Worm (Caenorhabditis elegans) whole organism, L4 larva: ENCODE data around the gene daf-5.

Source experiments
- F10B5.3 ChIP-seq: sonication (generic microtip); optimal IDR thresholded peaks from 2 replicates; lab custom pipeline; 2016; ENCODE audit warnings: mild to moderate bottlenecking, missing genetic modification characterization, missing compliant biosample characterization
- F26F4.8 ChIP-seq: fragments of 200-800 bp; sonication (Bioruptor generic); conservative IDR thresholded peaks from 2 replicates; pipeline ENCODE4 v1.3.6; 2022; ENCODE audit warnings: missing genetic modification characterization, missing compliant biosample characterization
- F49E8.2 ChIP-seq: sonication (generic microtip); optimal IDR thresholded peaks from 2 replicates; lab custom pipeline; 2016; ENCODE audit warnings: missing compliant biosample characterization, mild to moderate bottlenecking, missing genetic modification characterization, borderline replicate concordance
- R02D3.7 ChIP-seq: fragments of 150-350 bp; sonication (generic microtip); optimal IDR thresholded peaks from 3 replicates; lab custom pipeline; 2014; ENCODE audit warnings: missing biosample characterization, missing genetic modification characterization
- T20F7.1 ChIP-seq: fragments of 200-800 bp; sonication (Bioruptor generic); optimal IDR thresholded peaks from 2 replicates; lab custom pipeline; 2018; ENCODE audit warnings: mild to moderate bottlenecking, missing genetic modification characterization, missing compliant biosample characterization
- Y105C5A.15 ChIP-seq: fragments of 200-800 bp; sonication (Bioruptor generic); IDR thresholded peaks from 2 replicates; pipeline ENCODE4 v1.3.6; 2022; ENCODE audit warnings: missing genetic modification characterization, missing compliant biosample characterization
- Y5F2A.4 ChIP-seq: fragments of 200-800 bp; sonication (Bioruptor generic); optimal IDR thresholded peaks from 2 replicates; lab custom pipeline; 2018; ENCODE audit warnings: mild to moderate bottlenecking, missing genetic modification characterization, missing compliant biosample characterization
- ZK337.2 ChIP-seq: fragments of 200-800 bp; sonication (Bioruptor generic); IDR thresholded peaks from 2 replicates; pipeline ENCODE4 v1.3.6; 2022; ENCODE audit warnings: missing genetic modification reagents, missing genetic modification characterization, missing compliant biosample characterization
- ZK546.5 ChIP-seq, 2 experiments: sonication (generic microtip); optimal IDR thresholded peaks; 2 replicates each; lab custom pipeline; 2017; ENCODE audit warnings: missing biosample characterization in 2 of 2, missing genetic modification characterization in 2 of 2
- aha-1 ChIP-seq: fragments of 150-350 bp; peaks from one replicate; lab custom pipeline; 2014; ENCODE audit warnings: missing biosample characterization, missing genetic modification characterization
- aly-2 ChIP-seq: sonication (generic microtip); optimal IDR thresholded peaks from 2 replicates; lab custom pipeline; 2018; ENCODE audit warnings: missing biosample characterization, missing genetic modification characterization
- ama-1 ChIP-seq: fragments of 150-350 bp; optimal IDR thresholded peaks from 2 replicates; lab custom pipeline; 2014; ENCODE audit warnings: inconsistent platforms, mixed read lengths
- attf-4 ChIP-seq: sonication (generic microtip); optimal IDR thresholded peaks from 3 replicates; lab custom pipeline; 2017; ENCODE audit warnings: missing biosample characterization, missing genetic modification characterization
- ceh-20 ChIP-seq: fragments of 200-800 bp; sonication (Bioruptor generic); IDR thresholded peaks from 2 replicates; pipeline ENCODE4 v1.3.6; 2022; ENCODE audit warnings: missing genetic modification reagents, missing genetic modification characterization, missing compliant biosample characterization
- ceh-28 ChIP-seq: fragments of 150-350 bp; optimal IDR thresholded peaks from 2 replicates; lab custom pipeline; 2014; ENCODE audit warnings: missing biosample characterization, missing genetic modification reagents, missing genetic modification characterization
- ces-1 ChIP-seq: fragments of 150-350 bp; sonication (generic microtip); optimal IDR thresholded peaks from 4 replicates; lab custom pipeline; 2014; ENCODE audit warnings: missing biosample characterization, missing genetic modification reagents, missing genetic modification characterization
- cey-2 ChIP-seq: sonication (generic microtip); optimal IDR thresholded peaks from 3 replicates; lab custom pipeline; 2017; ENCODE audit warnings: missing genetic modification characterization, mild to moderate bottlenecking, missing compliant biosample characterization, antibody characterized with exemption, borderline replicate concordance; ENCODE audit not compliant: insufficient read depth
- daf-16 ChIP-seq, 3 experiments: sonication (generic microtip); optimal IDR thresholded peaks; 2 replicates each; lab custom pipeline; 2016 to 2017; ENCODE audit warnings: missing genetic modification characterization in 3 of 3, missing genetic modification reagents in 3 of 3, mild to moderate bottlenecking in 2 of 3, missing compliant biosample characterization in 2 of 3, missing biosample characterization in 1 of 3, moderate library complexity in 1 of 3
- daf-19 ChIP-seq: fragments of 200-800 bp; sonication (Bioruptor generic); conservative IDR thresholded peaks from 2 replicates; pipeline ENCODE4 v1.3.6; 2022; ENCODE audit warnings: missing genetic modification characterization, missing compliant biosample characterization
- dmd-6 ChIP-seq: fragments of 200-800 bp; sonication (Bioruptor generic); IDR thresholded peaks from 2 replicates; pipeline ENCODE4 v1.3.6; 2022; ENCODE audit warnings: missing genetic modification reagents, missing genetic modification characterization, missing compliant biosample characterization
- dmd-9 ChIP-seq: fragments of 200-800 bp; sonication (Bioruptor generic); IDR thresholded peaks from 2 replicates; pipeline ENCODE4 v1.3.6; 2022; ENCODE audit warnings: missing genetic modification reagents, missing genetic modification characterization, missing compliant biosample characterization
- egl-43 ChIP-seq: fragments of 200-800 bp; sonication (Bioruptor generic); IDR thresholded peaks from 2 replicates; pipeline ENCODE4 v1.3.6; 2022; ENCODE audit warnings: missing genetic modification reagents, missing genetic modification characterization, missing compliant biosample characterization
- fkh-10 ChIP-seq: fragments of 150-350 bp; optimal IDR thresholded peaks from 2 replicates; lab custom pipeline; 2014; ENCODE audit warnings: missing biosample characterization, missing genetic modification reagents, missing genetic modification characterization
- hif-1 ChIP-seq, 2 experiments: sonication (generic microtip); optimal IDR thresholded peaks; 2 replicates each; lab custom pipeline; 2016 to 2017; ENCODE audit warnings: missing compliant biosample characterization in 2 of 2, missing genetic modification characterization in 2 of 2, missing genetic modification reagents in 2 of 2, missing genotype in 2 of 2, mild to moderate bottlenecking in 1 of 2
- hlh-11 ChIP-seq: fragments of 200-800 bp; sonication (Bioruptor generic); optimal IDR thresholded peaks from 2 replicates; lab custom pipeline; 2018; ENCODE audit warnings: mild to moderate bottlenecking, missing genetic modification characterization, missing compliant biosample characterization
- hlh-30 ChIP-seq: sonication (generic microtip); optimal IDR thresholded peaks from 2 replicates; lab custom pipeline; 2017; ENCODE audit warnings: antibody characterized with exemption, mild to moderate bottlenecking, missing genetic modification characterization, missing compliant biosample characterization; ENCODE audit not compliant: insufficient read depth
- hmg-1.1 ChIP-seq: fragments of 200-800 bp; sonication (Bioruptor generic); IDR thresholded peaks from 2 replicates; pipeline ENCODE4 v1.3.6; 2022; ENCODE audit warnings: missing genetic modification reagents, missing genetic modification characterization, missing compliant biosample characterization
- jun-1 ChIP-seq: fragments of 150-350 bp; optimal IDR thresholded peaks from 2 replicates; lab custom pipeline; 2014; ENCODE audit warnings: missing biosample characterization, missing genetic modification reagents, missing genetic modification characterization
- lin-15B ChIP-seq: fragments of 150-350 bp; sonication (generic microtip); optimal IDR thresholded peaks from 3 replicates; lab custom pipeline; 2014; ENCODE audit warnings: missing biosample characterization, missing genetic modification characterization
- lin-39 ChIP-seq: fragments of 150-350 bp; optimal IDR thresholded peaks from 2 replicates; lab custom pipeline; 2014; ENCODE audit warnings: missing biosample characterization, missing genetic modification reagents, missing genetic modification characterization
- lir-3 ChIP-seq: sonication (generic microtip); optimal IDR thresholded peaks from 2 replicates; lab custom pipeline; 2016; ENCODE audit warnings: mild to moderate bottlenecking, missing genetic modification characterization, missing compliant biosample characterization
- madf-9 ChIP-seq: fragments of 200-800 bp; sonication (Bioruptor generic); conservative IDR thresholded peaks from 2 replicates; pipeline ENCODE4 v1.3.6; 2022; ENCODE audit warnings: missing genetic modification reagents, missing genetic modification characterization, missing compliant biosample characterization
- mdt-29 ChIP-seq: fragments of 200-800 bp; sonication (Bioruptor generic); IDR thresholded peaks from 2 replicates; pipeline ENCODE4 v1.3.6; 2022; ENCODE audit warnings: missing genetic modification reagents, missing genetic modification characterization, missing compliant biosample characterization
- mes-2 ChIP-seq: sonication (generic microtip); optimal IDR thresholded peaks from 2 replicates; lab custom pipeline; 2016; ENCODE audit warnings: missing genotype, mild to moderate bottlenecking, missing genetic modification characterization, missing compliant biosample characterization; ENCODE audit not compliant: poor library complexity, severe bottlenecking
- mxl-3 ChIP-seq: fragments of 200-800 bp; sonication (Bioruptor generic); optimal IDR thresholded peaks from 2 replicates; lab custom pipeline; 2018; ENCODE audit warnings: mild to moderate bottlenecking, missing genetic modification characterization, missing compliant biosample characterization
- nhr-10 ChIP-seq: fragments of 150-350 bp; optimal IDR thresholded peaks from 2 replicates; lab custom pipeline; 2014; ENCODE audit warnings: missing biosample characterization, missing genetic modification characterization
- nhr-102 ChIP-seq: sonication (generic microtip); optimal IDR thresholded peaks from 2 replicates; lab custom pipeline; 2016; ENCODE audit warnings: mild to moderate bottlenecking, missing genetic modification characterization, moderate library complexity, missing compliant biosample characterization
- nhr-237 ChIP-seq: sonication (generic microtip); optimal IDR thresholded peaks from 2 replicates; lab custom pipeline; 2017; ENCODE audit warnings: missing biosample characterization, missing genetic modification characterization
- nhr-42 ChIP-seq: fragments of 200-800 bp; sonication (Bioruptor generic); IDR thresholded peaks from 2 replicates; pipeline ENCODE4 v1.3.6; 2022; ENCODE audit warnings: missing genetic modification characterization, missing compliant biosample characterization
- pha-4 ChIP-seq, 2 experiments: fragments of 150-350 bp in 1 of 2; fragments of 200-800 bp in 1 of 2; sonication (Bioruptor generic) in 1 of 2; IDR thresholded peaks in 1 of 2; optimal IDR thresholded peaks in 1 of 2; 2 replicates each; pipeline versions ENCODE4 v1.3.6 to Lab custom; 2014 to 2022; ENCODE audit warnings: missing genetic modification characterization in 2 of 2, missing genetic modification reagents in 2 of 2, missing biosample characterization in 1 of 2, missing compliant biosample characterization in 1 of 2
- php-3 ChIP-seq: fragments of 200-800 bp; sonication (Bioruptor generic); IDR thresholded peaks from 2 replicates; pipeline ENCODE4 v1.3.6; 2022; ENCODE audit warnings: missing genetic modification reagents, missing genetic modification characterization, missing compliant biosample characterization
- set-16 ChIP-seq: fragments of 200-800 bp; sonication (Bioruptor generic); IDR thresholded peaks from 2 replicates; pipeline ENCODE4 v1.3.6; 2022; ENCODE audit warnings: missing genetic modification reagents, missing genetic modification characterization, missing compliant biosample characterization
- snpc-1.2 ChIP-seq: fragments of 200-800 bp; sonication (Bioruptor generic); IDR thresholded peaks from 2 replicates; pipeline ENCODE4 v1.3.6; 2022; ENCODE audit warnings: missing genetic modification reagents, missing genetic modification characterization, missing compliant biosample characterization
- spr-1 ChIP-seq: sonication (generic microtip); optimal IDR thresholded peaks from 2 replicates; lab custom pipeline; 2016; ENCODE audit warnings: mild to moderate bottlenecking, missing genetic modification characterization, missing compliant biosample characterization
- spr-3 ChIP-seq: fragments of 200-800 bp; sonication (Bioruptor generic); optimal IDR thresholded peaks from 2 replicates; lab custom pipeline; 2018; ENCODE audit warnings: mild to moderate bottlenecking, missing genetic modification characterization, missing compliant biosample characterization
- unc-39 ChIP-seq: sonication (generic microtip); optimal IDR thresholded peaks from 2 replicates; lab custom pipeline; 2017; ENCODE audit warnings: missing biosample characterization, missing genetic modification characterization
- zag-1 ChIP-seq: fragments of 150-350 bp; optimal IDR thresholded peaks from 2 replicates; lab custom pipeline; 2014; ENCODE audit warnings: missing biosample characterization, missing genetic modification characterization
- zfp-2 ChIP-seq: sonication (generic microtip); optimal IDR thresholded peaks from 2 replicates; lab custom pipeline; 2016; ENCODE audit warnings: mild to moderate bottlenecking, missing genetic modification characterization, missing compliant biosample characterization
- zip-11 ChIP-seq: fragments of 200-800 bp; sonication (Bioruptor generic); IDR thresholded peaks from 2 replicates; pipeline ENCODE4 v1.3.6; 2022; ENCODE audit warnings: missing genetic modification characterization, missing compliant biosample characterization
- zip-2 ChIP-seq: fragments of 150-350 bp; optimal IDR thresholded peaks from 2 replicates; lab custom pipeline; 2014; ENCODE audit warnings: missing biosample characterization, missing genetic modification characterization

daf-5 gene

DNA sequence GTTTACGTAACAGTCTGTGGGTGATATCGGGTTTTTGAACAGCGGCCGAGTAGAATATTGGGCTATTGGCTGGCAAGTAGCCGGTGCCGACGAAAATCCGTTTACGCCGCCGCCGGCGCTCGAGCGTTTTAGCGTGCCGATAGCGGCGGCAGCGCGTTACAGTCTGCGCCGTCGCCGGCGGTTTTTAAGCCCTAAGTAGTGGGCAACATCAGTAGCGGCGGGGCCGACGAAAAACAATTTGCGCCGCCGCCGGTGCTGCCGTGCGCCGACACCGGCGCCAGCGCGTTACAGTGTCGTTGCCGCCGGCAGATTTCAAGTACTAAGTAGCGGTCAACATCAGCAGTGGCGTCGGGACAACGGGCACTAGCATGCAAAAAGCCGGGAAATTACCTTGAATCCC lies 43.8 kb upstream of the daf-5 start:
- TF ChIP-seq R02D3.7 (tag; lab: Kevin White, UChicago) (no peak), mes-2 (no peak), aha-1 (tag; lab: Kevin White, UChicago) (peak; percentile 31), ceh-20 (GFP tag; lab: Robert Waterston, UW) (no peak), mxl-3 (no peak), ZK337.2 (GFP tag; lab: Robert Waterston, UW) (no peak), hif-1 (tag; optimal IDR thresholded peaks at IDR 0.05; lab: Kevin White, UChicago) (no peak), jun-1 (tag; lab: Kevin White, UChicago) (no peak), mdt-29 (GFP tag; lab: Robert Waterston, UW) (no peak), spr-3 (no peak), fkh-10 (no peak), attf-4 (tag; lab: Kevin White, UChicago) (no peak), aly-2 (tag; lab: Kevin White, UChicago) (no peak), zag-1 (tag; lab: Kevin White, UChicago) (no peak), set-16 (GFP tag; lab: Robert Waterston, UW) (peak; percentile 82), nhr-102 (no peak), zfp-2 (tag; lab: Kevin White, UChicago) (no peak), dmd-9 (GFP tag; lab: Robert Waterston, UW) (0 out of 2 replicates have a peak, but pooled peaks have one; percentile 17), snpc-1.2 (GFP tag; lab: Robert Waterston, UW) (no peak), F10B5.3 (no peak), nhr-10 (no peak), Y105C5A.15 (no peak), dmd-6 (GFP tag; lab: Robert Waterston, UW) (no peak), zip-11 (GFP tag; lab: Robert Waterston, UW) (no peak), hlh-11 (no peak), ceh-28 (tag; lab: Kevin White, UChicago) (no peak), spr-1 (no peak), egl-43 (0 out of 2 replicates have a peak, but pooled peaks have one; percentile 36), Y5F2A.4 (GFP tag; lab: Kevin White, UChicago) (no peak), nhr-237 (tag; lab: Kevin White, UChicago) (no peak), unc-39 (tag; lab: Kevin White, UChicago) (no peak), lir-3 (tag; lab: Kevin White, UChicago) (no peak), F26F4.8 (no peak), php-3 (GFP tag; lab: Robert Waterston, UW) (no peak), lin-15B (tag; lab: Kevin White, UChicago) (no peak), T20F7.1 (no peak), ama-1 (lab: Kevin White, UChicago) (no peak), zip-2 (tag; lab: Kevin White, UChicago) (no peak), cey-2 (tag; lab: Kevin White, UChicago) (no peak), hlh-30 (tag; lab: Kevin White, UChicago) (no peak), ces-1 (GFP tag; lab: Kevin White, UChicago) (no peak), pha-4 (GFP tag; IDR thresholded peaks at IDR 0.05; lab: Robert Waterston, UW) (peak; percentile 31; the same call in 1 of the 2 replicates), pha-4 (tag; optimal IDR thresholded peaks at IDR 0.05; lab: Kevin White, UChicago) (no peak), lin-39 (tag; lab: Kevin White, UChicago) (no peak), F49E8.2 (tag; lab: Kevin White, UChicago) (no peak), ZK546.5 (tag; optimal IDR thresholded peaks at IDR 0.05; lab: Kevin White, UChicago) (no peak), daf-16 (GFP tag; optimal IDR thresholded peaks at IDR 0.05; lab: Kevin White, UChicago) (no peak), daf-16 (tag; optimal IDR thresholded peaks at IDR 0.05; lab: Kevin White, UChicago) (no peak), daf-19 (GFP tag; lab: Robert Waterston, UW) (no peak), nhr-42 (GFP tag; lab: Robert Waterston, UW) (no peak), hmg-1.1 (GFP tag; lab: Robert Waterston, UW) (0 out of 2 replicates have a peak, but pooled peaks have one; percentile 5), madf-9 (GFP tag; lab: Robert Waterston, UW) (no peak)
